Fruit fly (Drosophila melanogaster) whole organism, adult: ENCODE measurements around the gene 4E-T.

Source experiments
- CG11617 ChIP-seq: fragments of 200-800 bp; sonication (Bioruptor generic); optimal IDR thresholded peaks from 2 replicates; lab custom pipeline; 2017; ENCODE audit warnings: mild to moderate bottlenecking, missing biosample characterization, missing genetic modification reagents, missing genetic modification characterization
- CG12768 ChIP-seq: fragments of 200-800 bp; sonication (Bioruptor generic); optimal IDR thresholded peaks from 2 replicates; lab custom pipeline; 2017; ENCODE audit warnings: missing biosample characterization, missing genetic modification characterization, mild to moderate bottlenecking, moderate library complexity, missing genetic modification reagents
- CG1620 ChIP-seq: fragments of 200-800 bp; sonication (Bioruptor generic); optimal IDR thresholded peaks from 2 replicates; lab custom pipeline; 2016; ENCODE audit warnings: missing biosample characterization, missing genetic modification characterization
- CG33017 ChIP-seq: fragments of 200-800 bp; sonication (Bioruptor generic); optimal IDR thresholded peaks from 2 replicates; lab custom pipeline; 2018; ENCODE audit warnings: missing biosample characterization, mild to moderate bottlenecking, missing genetic modification characterization, moderate library complexity
- CG5204 ChIP-seq: fragments of 200-800 bp; sonication (Bioruptor generic); optimal IDR thresholded peaks from 2 replicates; lab custom pipeline; 2016; ENCODE audit warnings: missing biosample characterization, missing genetic modification characterization
- Clk ChIP-seq: fragments of 200-800 bp; sonication (Bioruptor generic); optimal IDR thresholded peaks from 2 replicates; lab custom pipeline; 2017; ENCODE audit warnings: missing biosample characterization, missing genetic modification characterization
- cic ChIP-seq: fragments of 200-800 bp; sonication (Bioruptor generic); optimal IDR thresholded peaks from 2 replicates; lab custom pipeline; 2017; ENCODE audit warnings: missing biosample characterization, mild to moderate bottlenecking, missing genetic modification characterization, moderate library complexity
- kay ChIP-seq: fragments of 200-800 bp; sonication (Bioruptor generic); peaks from one replicate; lab custom pipeline; 2016; ENCODE audit warnings: missing biosample characterization, missing genetic modification characterization, borderline replicate concordance
- pad ChIP-seq: fragments of 200-800 bp; sonication (Bioruptor generic); optimal IDR thresholded peaks from 3 replicates; lab custom pipeline; 2017; ENCODE audit warnings: missing biosample characterization, missing genetic modification characterization, mild to moderate bottlenecking, moderate library complexity, missing genetic modification reagents
- toe ChIP-seq: fragments of 200-800 bp; sonication (Bioruptor generic); optimal IDR thresholded peaks from 2 replicates; lab custom pipeline; 2016; ENCODE audit warnings: missing biosample characterization, missing genetic modification characterization

DNA sequence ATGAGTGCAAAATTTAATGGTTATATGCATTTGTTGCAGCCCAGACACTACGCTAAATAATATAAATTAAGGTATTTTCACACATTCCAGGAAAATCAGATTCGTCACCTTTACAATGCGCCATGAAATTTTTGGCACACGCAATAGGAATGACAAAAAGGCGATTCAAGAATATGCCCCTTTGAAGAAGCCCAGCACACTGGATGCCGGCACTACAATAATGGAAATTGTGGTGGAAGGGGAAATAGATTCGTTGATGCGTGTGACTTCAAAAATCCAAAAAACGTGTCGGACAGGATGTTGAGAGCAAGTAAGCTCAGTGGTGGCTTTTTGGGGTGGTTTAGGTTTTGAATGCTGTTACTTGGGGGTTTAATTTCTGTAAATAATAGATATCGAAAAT, 30.2 kb upstream of the 4E-T start:
- TF ChIP-seq pad (GFP tag; lab: Kevin White, UChicago): no peak
- no peak for TF ChIP-seq toe
- no peak for TF ChIP-seq CG12768
- no peak for TF ChIP-seq kay (GFP tag; lab: Kevin White, UChicago)
- TF ChIP-seq CG11617: no peak
- no peak for TF ChIP-seq CG5204 (GFP tag; lab: Kevin White, UChicago)
- no peak for TF ChIP-seq CG33017 (tag; lab: Kevin White, UChicago)
- TF ChIP-seq Clk (GFP tag; lab: Kevin White, UChicago): no peak
- no peak for TF ChIP-seq cic (GFP tag; lab: Kevin White, UChicago)
- TF ChIP-seq CG1620 (GFP tag; lab: Kevin White, UChicago): no peak
